Worm (Caenorhabditis elegans) whole organism, L3 larva: ENCODE results near the gene F37A8.2.

Experiments
- ZK546.5 ChIP-seq: sonication (generic microtip); optimal IDR thresholded peaks from 2 replicates; lab custom pipeline; 2017; ENCODE audit warnings: missing biosample characterization, missing genetic modification characterization
- aly-2 ChIP-seq: fragments of 150-350 bp; optimal IDR thresholded peaks from 2 replicates; lab custom pipeline; 2014; ENCODE audit warnings: missing biosample characterization, missing genetic modification characterization
- ama-1 ChIP-seq: fragments of 150-350 bp; optimal IDR thresholded peaks from 2 replicates; lab custom pipeline; 2018
- ceh-16 ChIP-seq: sonication (generic microtip); optimal IDR thresholded peaks from 2 replicates; lab custom pipeline; 2017; ENCODE audit warnings: missing biosample characterization, missing genetic modification characterization
- ceh-82 ChIP-seq: fragments of 150-350 bp; optimal IDR thresholded peaks from 2 replicates; lab custom pipeline; 2014; ENCODE audit warnings: missing biosample characterization, missing genetic modification characterization
- ceh-9 ChIP-seq: sonication (generic microtip); optimal IDR thresholded peaks from 2 replicates; lab custom pipeline; 2018; ENCODE audit warnings: missing biosample characterization, missing genetic modification characterization
- egl-5 ChIP-seq: fragments of 150-350 bp; optimal IDR thresholded peaks from 2 replicates; lab custom pipeline; 2017; ENCODE audit warnings: missing biosample characterization, missing genetic modification reagents, missing genetic modification characterization, inconsistent platforms
- elt-2 ChIP-seq: sonication (generic microtip); optimal IDR thresholded peaks from 2 replicates; lab custom pipeline; 2016; ENCODE audit warnings: missing genetic modification reagents, mild to moderate bottlenecking, missing genetic modification characterization, missing compliant biosample characterization
- elt-3 ChIP-seq, 3 experiments: fragments of 150-350 bp in 1 of 3; sonication (generic microtip) in 2 of 3; optimal IDR thresholded peaks; 2 replicates in 2 of 3; 4 replicates in 1 of 3; lab custom pipeline; 2014 to 2017; ENCODE audit warnings: missing biosample characterization in 3 of 3, missing genetic modification characterization in 3 of 3
- fkh-10 ChIP-seq: sonication (generic microtip); optimal IDR thresholded peaks from 2 replicates; lab custom pipeline; 2017; ENCODE audit warnings: missing biosample characterization, missing genetic modification reagents, missing genetic modification characterization
- fkh-2 ChIP-seq: fragments of 150-350 bp; optimal IDR thresholded peaks from 2 replicates; lab custom pipeline; 2014; ENCODE audit warnings: missing biosample characterization, missing genetic modification reagents, missing genetic modification characterization
- fos-1 ChIP-seq: fragments of 150-350 bp; optimal IDR thresholded peaks from 2 replicates; lab custom pipeline; 2014; ENCODE audit warnings: missing biosample characterization, missing genetic modification characterization
- hmg-11 ChIP-seq: sonication (generic microtip); optimal IDR thresholded peaks from 2 replicates; lab custom pipeline; 2016; ENCODE audit warnings: missing genetic modification characterization, missing compliant biosample characterization
- lin-39 ChIP-seq: fragments of 150-350 bp; optimal IDR thresholded peaks from 2 replicates; lab custom pipeline; 2018; ENCODE audit warnings: missing biosample characterization, missing genetic modification reagents, missing genetic modification characterization
- lsy-12 ChIP-seq: sonication (generic microtip); optimal IDR thresholded peaks from 2 replicates; lab custom pipeline; 2016; ENCODE audit warnings: mild to moderate bottlenecking, missing genetic modification characterization, missing compliant biosample characterization
- mml-1 ChIP-seq: fragments of 150-350 bp; sonication (generic microtip); optimal IDR thresholded peaks from 3 replicates; lab custom pipeline; 2014; ENCODE audit warnings: missing biosample characterization, missing genetic modification characterization
- nfya-1 ChIP-seq: sonication (generic microtip); optimal IDR thresholded peaks from 2 replicates; lab custom pipeline; 2017; ENCODE audit warnings: missing genetic modification characterization, mild to moderate bottlenecking, missing compliant biosample characterization, antibody characterized with exemption, moderate library complexity; ENCODE audit not compliant: insufficient read depth
- nhr-12 ChIP-seq: fragments of 150-350 bp; optimal IDR thresholded peaks from 2 replicates; lab custom pipeline; 2014; ENCODE audit warnings: missing biosample characterization, missing genetic modification characterization
- nhr-237 ChIP-seq: fragments of 150-350 bp; optimal IDR thresholded peaks from 2 replicates; lab custom pipeline; 2014; ENCODE audit warnings: missing biosample characterization, missing genetic modification characterization
- nhr-25 ChIP-seq: sonication (generic microtip); optimal IDR thresholded peaks from 2 replicates; lab custom pipeline; 2017; ENCODE audit warnings: missing biosample characterization, missing genetic modification characterization
- nhr-28 ChIP-seq: fragments of 150-350 bp; optimal IDR thresholded peaks from 2 replicates; lab custom pipeline; 2014; ENCODE audit warnings: missing biosample characterization, missing genetic modification characterization
- nhr-43 ChIP-seq: sonication (generic microtip); optimal IDR thresholded peaks from 2 replicates; lab custom pipeline; 2016; ENCODE audit warnings: mild to moderate bottlenecking, missing genetic modification characterization, missing compliant biosample characterization; ENCODE audit not compliant: poor library complexity, severe bottlenecking
- nhr-67 ChIP-seq: fragments of 150-350 bp; optimal IDR thresholded peaks from 2 replicates; lab custom pipeline; 2014; ENCODE audit warnings: missing biosample characterization, missing genetic modification characterization
- nhr-76 ChIP-seq: fragments of 150-350 bp; sonication (generic microtip); optimal IDR thresholded peaks from 5 replicates; lab custom pipeline; 2014; ENCODE audit warnings: missing biosample characterization, missing genetic modification characterization
- nhr-77 ChIP-seq: fragments of 150-350 bp; optimal IDR thresholded peaks from 2 replicates; lab custom pipeline; 2014; ENCODE audit warnings: missing biosample characterization, missing genetic modification characterization
- pha-4 ChIP-seq: fragments of 150-350 bp; optimal IDR thresholded peaks from 2 replicates; lab custom pipeline; 2014; ENCODE audit warnings: missing biosample characterization, missing genetic modification reagents, missing genetic modification characterization
- pqm-1 ChIP-seq: fragments of 150-350 bp; optimal IDR thresholded peaks from 2 replicates; lab custom pipeline; 2017; ENCODE audit warnings: missing biosample characterization, missing genetic modification characterization, inconsistent platforms
- sea-2 ChIP-seq: fragments of 150-350 bp; sonication (generic microtip); optimal IDR thresholded peaks from 4 replicates; lab custom pipeline; 2014; ENCODE audit warnings: missing biosample characterization, missing genetic modification reagents, missing genetic modification characterization
- skn-1 ChIP-seq: fragments of 150-350 bp; optimal IDR thresholded peaks from 2 replicates; lab custom pipeline; 2014; ENCODE audit warnings: missing biosample characterization, missing genetic modification characterization
- snpc-4 ChIP-seq: fragments of 150-350 bp; optimal IDR thresholded peaks from 2 replicates; lab custom pipeline; 2014; ENCODE audit warnings: missing biosample characterization, missing genetic modification characterization
- tbx-2 ChIP-seq: sonication (generic microtip); optimal IDR thresholded peaks from 2 replicates; lab custom pipeline; 2016; ENCODE audit warnings: mild to moderate bottlenecking, missing genetic modification characterization, missing compliant biosample characterization
- unc-39 ChIP-seq: sonication (generic microtip); optimal IDR thresholded peaks from 4 replicates; lab custom pipeline; 2017; ENCODE audit warnings: missing biosample characterization, missing genetic modification characterization
- zag-1 ChIP-seq: fragments of 150-350 bp; optimal IDR thresholded peaks from 2 replicates; lab custom pipeline; 2014; ENCODE audit warnings: missing biosample characterization, missing genetic modification characterization
- ztf-4 ChIP-seq: fragments of 150-350 bp; optimal IDR thresholded peaks from 2 replicates; lab custom pipeline; 2014; ENCODE audit warnings: missing biosample characterization, missing genetic modification characterization

The F37A8.2 gene

ce11 chrIII:3969133-3969532 is 37.8 kb upstream of the F37A8.2 start:
- TF ChIP-seq nhr-237 (tag; lab: Kevin White, UChicago) = no peak
- TF ChIP-seq lin-39 (tag; lab: Kevin White, UChicago) = peak; percentile 38

ce11 chrIII:3966143-3966542 is 34.8 kb upstream of the F37A8.2 start:
- TF ChIP-seq nhr-237 (tag; lab: Kevin White, UChicago) (no peak), fkh-10 (GFP tag; lab: Kevin White, UChicago) (no peak), elt-3 (tag; optimal IDR thresholded peaks at IDR 0.05; lab: Kevin White, UChicago) (no peak), nhr-77 (no peak), ama-1 (no peak), nhr-67 (no peak), zag-1 (tag; lab: Kevin White, UChicago) (no peak), unc-39 (tag; lab: Kevin White, UChicago) (no peak), nfya-1 (tag; lab: Kevin White, UChicago) (no peak), fkh-2 (no peak), nhr-43 (tag; lab: Kevin White, UChicago) (no peak), nhr-76 (no peak), ceh-16 (tag; lab: Kevin White, UChicago) (no peak), mml-1 (tag; lab: Kevin White, UChicago) (no peak), skn-1 (tag; lab: Kevin White, UChicago) (no peak), lsy-12 (tag; lab: Kevin White, UChicago) (no peak), ZK546.5 (tag; lab: Kevin White, UChicago) (no peak), nhr-25 (tag; lab: Kevin White, UChicago) (no peak)

DNA sequence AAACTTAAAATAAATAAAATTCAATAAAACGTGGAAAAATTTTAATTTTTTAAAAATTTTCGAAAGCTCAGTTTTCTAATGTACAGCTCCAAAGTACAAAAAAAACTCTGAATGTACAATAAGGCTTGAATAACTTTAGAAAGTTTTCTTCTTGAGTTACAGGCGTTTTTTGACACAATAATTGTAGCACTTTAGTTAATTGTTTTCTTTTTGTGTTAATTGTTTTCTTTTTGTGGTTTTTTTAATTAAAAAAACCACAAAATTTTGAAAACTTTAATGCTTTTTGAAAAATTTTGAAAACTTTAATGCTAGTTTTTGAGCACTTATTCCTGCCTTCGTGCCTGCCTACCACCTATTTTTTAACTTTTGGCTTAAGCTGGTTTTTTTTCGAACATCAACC is 32.9 kb upstream of the F37A8.2 start, which contains the start of gene R10E9.2:
TSS of gene R10E9.2 (minus strand) at position 101 of the 400 bp plus-strand sequence.
- TF ChIP-seq ztf-4 (tag; lab: Kevin White, UChicago) (no peak), nhr-28 (no peak), sea-2 (GFP tag; lab: Kevin White, UChicago) (no peak), nhr-77 (no peak), nhr-237 (tag; lab: Kevin White, UChicago) (no peak), pqm-1 (tag; lab: Kevin White, UChicago) (no peak), ceh-9 (tag; lab: Kevin White, UChicago) (no peak), fos-1 (no peak), snpc-4 (tag; lab: Kevin White, UChicago) (no peak), skn-1 (tag; lab: Kevin White, UChicago) (no peak)

ce11 chrIII:3959987-3960386 is 28.7 kb upstream of the F37A8.2 start, which contains the start of gene R10E9.3:
Gene R10E9.3, plus strand, starts transcription at chrIII:3960221.
- TF ChIP-seq ceh-82 = no peak
- no peak for TF ChIP-seq egl-5 (tag; lab: Kevin White, UChicago)
- peak; percentile 46 for TF ChIP-seq elt-2
- TF ChIP-seq pqm-1 (tag; lab: Kevin White, UChicago) = peak; percentile 38
- TF ChIP-seq fkh-2 = no peak
- TF ChIP-seq tbx-2 = no peak
- TF ChIP-seq pha-4 (tag; lab: Kevin White, UChicago) = peak; percentile 71
- TF ChIP-seq nhr-12 = no peak
- TF ChIP-seq nfya-1 (tag; lab: Kevin White, UChicago) = peak; percentile 3

ce11 chrIII:3959206-3959605 is 27.9 kb upstream of the F37A8.2 start:
- TF ChIP-seq ceh-82 = no peak
- no peak for TF ChIP-seq fkh-2
- TF ChIP-seq aly-2 (tag; lab: Kevin White, UChicago) = no peak
- no peak for TF ChIP-seq hmg-11
- TF ChIP-seq ztf-4 (tag; lab: Kevin White, UChicago) = no peak

- TF ChIP-seq ceh-82 = no peak
- peak; percentile 10 for TF ChIP-seq pha-4 (tag; lab: Kevin White, UChicago)
- TF ChIP-seq fkh-2 = no peak
- TF ChIP-seq ama-1 = peak; percentile 51
- TF ChIP-seq, all 47 proteins: peak for 2
Observed at ce11 chrIII:3957850-3958249, 26.5 kb upstream of the F37A8.2 start.
